Worm (Caenorhabditis elegans) whole organism, L1 larva: Measurements from ENCODE around the gene fbxa-166.

ENCODE experiments used
- C04F5.9 ChIP-seq: sonication (generic microtip); optimal IDR thresholded peaks from 2 replicates; lab custom pipeline; 2016; ENCODE audit warnings: missing genetic modification characterization, missing compliant biosample characterization
- aha-1 ChIP-seq: fragments of 150-350 bp; optimal IDR thresholded peaks from 2 replicates; lab custom pipeline; 2014; ENCODE audit warnings: missing biosample characterization, missing genetic modification characterization
- alr-1 ChIP-seq: fragments of 200-800 bp; sonication (Bioruptor generic); optimal IDR thresholded peaks from 2 replicates; lab custom pipeline; 2018; ENCODE audit warnings: borderline replicate concordance, mild to moderate bottlenecking, missing genetic modification characterization, missing compliant biosample characterization
- aly-2 ChIP-seq: fragments of 150-350 bp; optimal IDR thresholded peaks from 2 replicates; lab custom pipeline; 2014; ENCODE audit warnings: missing biosample characterization, missing genetic modification characterization
- ama-1 ChIP-seq: fragments of 150-350 bp; optimal IDR thresholded peaks from 2 replicates; lab custom pipeline; 2014
- ceh-90 ChIP-seq: sonication (generic microtip); optimal IDR thresholded peaks from 2 replicates; lab custom pipeline; 2016; ENCODE audit warnings: missing genetic modification characterization, missing compliant biosample characterization
- dpl-1 ChIP-seq, 3 experiments: fragments of 150-350 bp in 2 of 3; sonication (generic microtip) in 1 of 3; optimal IDR thresholded peaks; 2 replicates each; lab custom pipeline; 2014 to 2017; ENCODE audit warnings: missing biosample characterization in 3 of 3, missing genetic modification characterization in 3 of 3, missing genetic modification reagents in 3 of 3
- dsc-1 ChIP-seq: sonication (generic microtip); optimal IDR thresholded peaks from 2 replicates; lab custom pipeline; 2016; ENCODE audit warnings: mild to moderate bottlenecking, missing genetic modification characterization, missing compliant biosample characterization
- efl-3 ChIP-seq: fragments of 200-800 bp; sonication (Bioruptor generic); optimal IDR thresholded peaks from 2 replicates; lab custom pipeline; 2018; ENCODE audit warnings: mild to moderate bottlenecking, missing genetic modification characterization, missing compliant biosample characterization
- egl-13 ChIP-seq: sonication (generic microtip); optimal IDR thresholded peaks from 2 replicates; lab custom pipeline; 2016; ENCODE audit warnings: missing genotype, missing genetic modification reagents, missing genetic modification characterization, missing compliant biosample characterization
- egl-27 ChIP-seq, 2 experiments: fragments of 150-350 bp in 1 of 2; sonication (generic microtip); optimal IDR thresholded peaks; 3 replicates each; lab custom pipeline; 2017 to 2018; ENCODE audit warnings: missing biosample characterization in 2 of 2, missing genetic modification characterization in 2 of 2, missing genetic modification reagents in 2 of 2
- elt-2 ChIP-seq: sonication (generic microtip); optimal IDR thresholded peaks from 2 replicates; lab custom pipeline; 2016; ENCODE audit warnings: missing genetic modification characterization, mild to moderate bottlenecking, inconsistent platforms, missing compliant biosample characterization, missing genetic modification reagents
- elt-3 ChIP-seq, 6 experiments: fragments of 150-350 bp in 1 of 6; sonication (generic microtip); optimal IDR thresholded peaks; 2 replicates each; lab custom pipeline; 2017 to 2018; ENCODE audit warnings: missing biosample characterization in 6 of 6, missing genetic modification characterization in 6 of 6, inconsistent platforms in 1 of 6
- ets-5 ChIP-seq: fragments of 200-800 bp; sonication (Bioruptor generic); IDR thresholded peaks from 2 replicates; pipeline ENCODE4 v1.3.6; 2022; ENCODE audit warnings: missing genetic modification characterization, missing compliant biosample characterization
- fos-1 ChIP-seq: fragments of 150-350 bp; optimal IDR thresholded peaks from 2 replicates; lab custom pipeline; 2014; ENCODE audit warnings: missing biosample characterization, missing genetic modification characterization
- hlh-4 ChIP-seq: sonication (generic microtip); optimal IDR thresholded peaks from 2 replicates; lab custom pipeline; 2016; ENCODE audit warnings: mild to moderate bottlenecking, missing genetic modification characterization, missing compliant biosample characterization
- isw-1 ChIP-seq: fragments of 200-800 bp; sonication (Bioruptor generic); IDR thresholded peaks from 2 replicates; pipeline ENCODE4 v1.3.6; 2022; ENCODE audit warnings: missing genetic modification characterization, missing compliant biosample characterization
- lin-14 ChIP-seq: fragments of 200-800 bp; sonication (Bioruptor generic); optimal IDR thresholded peaks from 2 replicates; lab custom pipeline; 2018; ENCODE audit warnings: mild to moderate bottlenecking, missing genetic modification characterization, moderate library complexity, missing compliant biosample characterization
- lin-15B ChIP-seq: fragments of 150-350 bp; sonication (generic microtip); optimal IDR thresholded peaks from 3 replicates; lab custom pipeline; 2014; ENCODE audit warnings: missing biosample characterization, missing genetic modification characterization
- lin-35 ChIP-seq, 2 experiments: fragments of 150-350 bp; optimal IDR thresholded peaks; 2 replicates each; lab custom pipeline; 2014; ENCODE audit warnings: missing biosample characterization in 2 of 2, missing genetic modification characterization in 2 of 2, missing genetic modification reagents in 2 of 2
- mef-2 ChIP-seq: fragments of 150-350 bp; optimal IDR thresholded peaks from 2 replicates; lab custom pipeline; 2014; ENCODE audit warnings: missing biosample characterization, missing genetic modification characterization
- nhr-12 ChIP-seq: sonication (generic microtip); optimal IDR thresholded peaks from 2 replicates; lab custom pipeline; 2017; ENCODE audit warnings: missing biosample characterization, missing genetic modification characterization
- nhr-20 ChIP-seq: sonication (generic microtip); optimal IDR thresholded peaks from 2 replicates; lab custom pipeline; 2016; ENCODE audit warnings: mild to moderate bottlenecking, missing genetic modification characterization, missing compliant biosample characterization
- nhr-28 ChIP-seq: fragments of 150-350 bp; optimal IDR thresholded peaks from 2 replicates; lab custom pipeline; 2014; ENCODE audit warnings: missing biosample characterization, missing genetic modification characterization
- nhr-84 ChIP-seq: sonication (generic microtip); optimal IDR thresholded peaks from 2 replicates; lab custom pipeline; 2017; ENCODE audit warnings: missing biosample characterization, missing genetic modification characterization
- nhr-90 ChIP-seq: sonication (generic microtip); optimal IDR thresholded peaks from 2 replicates; lab custom pipeline; 2016; ENCODE audit warnings: mild to moderate bottlenecking, missing genetic modification characterization, missing compliant biosample characterization; ENCODE audit not compliant: poor library complexity
- pag-3 ChIP-seq: sonication (generic microtip); optimal IDR thresholded peaks from 2 replicates; lab custom pipeline; 2017; ENCODE audit warnings: missing genetic modification characterization, mild to moderate bottlenecking, missing compliant biosample characterization, antibody characterized with exemption, borderline replicate concordance; ENCODE audit not compliant: insufficient read depth
- snu-23 ChIP-seq: sonication (generic microtip); optimal IDR thresholded peaks from 2 replicates; lab custom pipeline; 2016; ENCODE audit warnings: missing genetic modification characterization, missing compliant biosample characterization
- tbx-2 ChIP-seq: sonication (generic microtip); optimal IDR thresholded peaks from 2 replicates; lab custom pipeline; 2016; ENCODE audit warnings: missing genetic modification characterization, missing compliant biosample characterization
- tlp-1 ChIP-seq: fragments of 150-350 bp; optimal IDR thresholded peaks from 2 replicates; lab custom pipeline; 2014; ENCODE audit warnings: missing biosample characterization, missing genetic modification characterization
- unc-30 ChIP-seq: sonication (generic microtip); optimal IDR thresholded peaks from 2 replicates; lab custom pipeline; 2017; ENCODE audit warnings: missing biosample characterization, missing genetic modification characterization
- unc-62 ChIP-seq: fragments of 150-350 bp; optimal IDR thresholded peaks from 2 replicates; lab custom pipeline; 2014; ENCODE audit warnings: missing biosample characterization, missing genetic modification reagents, missing genetic modification characterization
- unc-98 ChIP-seq: fragments of 200-800 bp; sonication (Bioruptor generic); IDR thresholded peaks from 2 replicates; pipeline ENCODE4 v1.3.6; 2022; ENCODE audit warnings: missing genetic modification characterization, missing compliant biosample characterization
- vab-15 ChIP-seq: sonication (generic microtip); optimal IDR thresholded peaks from 2 replicates; lab custom pipeline; 2017; ENCODE audit warnings: missing genotype, mild to moderate bottlenecking, missing genetic modification characterization, missing compliant biosample characterization
- zag-1 ChIP-seq: fragments of 150-350 bp; optimal IDR thresholded peaks from 2 replicates; lab custom pipeline; 2014; ENCODE audit warnings: missing biosample characterization, missing genetic modification characterization
- zip-4 ChIP-seq: fragments of 200-800 bp; sonication (Bioruptor generic); optimal IDR thresholded peaks from 2 replicates; lab custom pipeline; 2018; ENCODE audit warnings: mild to moderate bottlenecking, missing genetic modification characterization, moderate library complexity, missing compliant biosample characterization
- ztf-4 ChIP-seq: fragments of 150-350 bp; optimal IDR thresholded peaks from 2 replicates; lab custom pipeline; 2014; ENCODE audit warnings: missing biosample characterization, missing genetic modification characterization

fbxa-166 gene

ce11 chrII:1607575-1607974, 11.3 kb downstream of the fbxa-166 start:
- TF ChIP-seq elt-2 (tag; lab: Kevin White, UChicago) (peak; percentile 64), unc-62 (GFP tag; lab: Kevin White, UChicago) (no peak)

DNA sequence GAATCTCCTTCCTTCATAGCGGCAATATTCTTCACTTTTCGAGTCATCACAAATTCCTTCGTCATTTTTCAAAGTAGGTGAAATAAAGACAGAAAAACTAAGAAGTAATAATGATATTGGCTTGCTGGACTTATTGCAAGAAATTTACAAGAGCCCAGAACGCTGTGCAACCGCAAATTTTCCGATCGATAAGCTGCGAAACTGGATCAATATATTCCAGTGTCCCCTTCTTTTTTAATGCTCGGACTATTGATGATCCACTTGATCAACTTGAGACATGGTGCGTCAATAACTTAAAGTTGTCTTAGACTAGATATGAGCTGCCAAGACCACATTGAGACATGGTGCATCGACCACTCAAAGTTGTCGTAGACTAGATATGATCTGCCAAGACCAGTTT, 12.8 kb downstream of the fbxa-166 start, which contains the start of gene bath-33:
bath-33 (minus strand) TSS at position 101 of the 400 bp plus-strand sequence.
- TF ChIP-seq nhr-90 (tag; lab: Kevin White, UChicago) (no peak), nhr-12 (tag; lab: Kevin White, UChicago) (no peak), aly-2 (tag; lab: Kevin White, UChicago) (no peak), nhr-20 (tag; lab: Kevin White, UChicago) (no peak), pag-3 (tag; lab: Kevin White, UChicago) (no peak), unc-98 (no peak), alr-1 (no peak), egl-27 (tag; optimal IDR thresholded peaks at IDR 0.05; lab: Kevin White, UChicago) (no peak), ama-1 (lab: Kevin White, UChicago) (no peak), snu-23 (GFP tag; lab: Kevin White, UChicago) (no peak), C04F5.9 (tag; lab: Kevin White, UChicago) (no peak), unc-30 (tag; lab: Kevin White, UChicago) (no peak), elt-3 (tag; optimal IDR thresholded peaks at IDR 0.05; lab: Kevin White, UChicago) (no peak), egl-13 (tag; lab: Kevin White, UChicago) (no peak), unc-62 (GFP tag; lab: Kevin White, UChicago) (no peak), hlh-4 (tag; lab: Kevin White, UChicago) (no peak), fos-1 (no peak), dpl-1 (GFP tag; optimal IDR thresholded peaks at IDR 0.05; lab: Kevin White, UChicago) (no peak), efl-3 (GFP tag; lab: Kevin White, UChicago) (no peak), zag-1 (tag; lab: Kevin White, UChicago) (no peak)

- TF ChIP-seq nhr-20 (tag; lab: Kevin White, UChicago) (no peak), lin-35 (GFP tag; optimal IDR thresholded peaks at IDR 0.05; lab: Kevin White, UChicago) (no peak), vab-15 (no peak), ceh-90 (tag; lab: Kevin White, UChicago) (no peak), zag-1 (tag; lab: Kevin White, UChicago) (no peak), ets-5 (GFP tag; lab: Robert Waterston, UW) (no peak), nhr-84 (tag; lab: Kevin White, UChicago) (no peak), aly-2 (tag; lab: Kevin White, UChicago) (no peak), ztf-4 (tag; lab: Kevin White, UChicago) (no peak), aha-1 (tag; lab: Kevin White, UChicago) (no peak), dsc-1 (no peak), nhr-28 (tag; lab: Kevin White, UChicago) (no peak), unc-30 (tag; lab: Kevin White, UChicago) (no peak), hlh-4 (tag; lab: Kevin White, UChicago) (no peak), elt-3 (tag; optimal IDR thresholded peaks at IDR 0.05; lab: Kevin White, UChicago) (no peak), tlp-1 (tag; lab: Kevin White, UChicago) (no peak), lin-14 (no peak)
Measured at ce11 chrII:1605010-1605409, 13.8 kb downstream of the fbxa-166 start.

- TF ChIP-seq mef-2 (no peak), hlh-4 (tag; lab: Kevin White, UChicago) (no peak), alr-1 (no peak), lin-15B (no peak), zip-4 (GFP tag; lab: Kevin White, UChicago) (no peak), tbx-2 (tag; lab: Kevin White, UChicago) (no peak), isw-1 (GFP tag; lab: Robert Waterston, UW) (no peak)
Measured at ce11 chrII:1603049-1603448, 15.8 kb downstream of the fbxa-166 start.
